Worm (Caenorhabditis elegans) whole organism, L4 larva: ENCODE measurements around the gene srj-23.

Experiments
- Y48G9A.11 ChIP-seq: fragments of 200-800 bp; sonication (Bioruptor generic); IDR thresholded peaks from 2 replicates; pipeline ENCODE4 v1.3.6; 2022; ENCODE audit warnings: missing genetic modification reagents, missing genetic modification characterization, missing compliant biosample characterization
- ZK337.2 ChIP-seq: fragments of 200-800 bp; sonication (Bioruptor generic); IDR thresholded peaks from 2 replicates; pipeline ENCODE4 v1.3.6; 2022; ENCODE audit warnings: missing genetic modification reagents, missing genetic modification characterization, missing compliant biosample characterization
- ama-1 ChIP-seq: fragments of 150-350 bp; optimal IDR thresholded peaks from 2 replicates; lab custom pipeline; 2014; ENCODE audit warnings: inconsistent platforms, mixed read lengths
- hlh-11 ChIP-seq: fragments of 200-800 bp; sonication (Bioruptor generic); optimal IDR thresholded peaks from 2 replicates; lab custom pipeline; 2018; ENCODE audit warnings: mild to moderate bottlenecking, missing genetic modification characterization, missing compliant biosample characterization
- hlh-30 ChIP-seq: sonication (generic microtip); optimal IDR thresholded peaks from 2 replicates; lab custom pipeline; 2017; ENCODE audit warnings: antibody characterized with exemption, mild to moderate bottlenecking, missing genetic modification characterization, missing compliant biosample characterization; ENCODE audit not compliant: insufficient read depth
- lin-1 ChIP-seq: fragments of 200-800 bp; sonication (Bioruptor generic); IDR thresholded peaks from 2 replicates; pipeline ENCODE4 v1.3.6; 2022; ENCODE audit warnings: missing genetic modification reagents, missing genetic modification characterization, missing compliant biosample characterization
- lin-39 ChIP-seq: fragments of 150-350 bp; optimal IDR thresholded peaks from 2 replicates; lab custom pipeline; 2014; ENCODE audit warnings: missing biosample characterization, missing genetic modification reagents, missing genetic modification characterization
- pqm-1 ChIP-seq: sonication (generic microtip); optimal IDR thresholded peaks from 2 replicates; lab custom pipeline; 2017; ENCODE audit warnings: missing biosample characterization, missing genetic modification characterization
- tra-1 ChIP-seq: fragments of 200-800 bp; sonication (Bioruptor generic); IDR thresholded peaks from 2 replicates; pipeline ENCODE4 v1.3.6; 2022; ENCODE audit warnings: missing genetic modification reagents, missing genetic modification characterization, missing compliant biosample characterization

- no peak for TF ChIP-seq lin-39
- no peak for TF ChIP-seq hlh-30 (tag; lab: Kevin White, UChicago)
- TF ChIP-seq tra-1 (GFP tag; lab: Robert Waterston, UW) = no peak
- no peak for TF ChIP-seq lin-1
- peak; percentile 37 for TF ChIP-seq pqm-1
- TF ChIP-seq Y48G9A.11 (GFP tag; lab: Robert Waterston, UW) = no peak
- peak; percentile 26 for TF ChIP-seq hlh-11 (tag; lab: Kevin White, UChicago)
- no peak for TF ChIP-seq ZK337.2 (GFP tag; lab: Robert Waterston, UW)
- no peak for TF ChIP-seq ama-1 (lab: Kevin White, UChicago)
Measured at ce11 chrV:1464543-1465040, 13.2 kb downstream of the srj-23 start, which contains the start of the genes fpn-1.2 and pqn-54.
